Fruit fly (Drosophila melanogaster) whole organism, embryonic: ENCODE results near the gene trr.

Experiments used
- CG10147 ChIP-seq: fragments of 200-800 bp; sonication (Bioruptor generic); optimal IDR thresholded peaks from 2 replicates; lab custom pipeline; 2019; ENCODE audit warnings: missing biosample characterization, mild to moderate bottlenecking, missing genetic modification characterization, moderate library complexity
- CG10209 ChIP-seq: fragments of 200-800 bp; sonication (Bioruptor generic); optimal IDR thresholded peaks from 3 replicates; lab custom pipeline; 2017; ENCODE audit warnings: missing biosample characterization, mild to moderate bottlenecking, missing genetic modification characterization, missing genetic modification reagents
- CG10979 ChIP-seq: fragments of 200-800 bp; sonication (Bioruptor generic); optimal IDR thresholded peaks from 2 replicates; lab custom pipeline; 2018; ENCODE audit warnings: missing biosample characterization, mild to moderate bottlenecking, missing genetic modification characterization, moderate library complexity
- CG11695 ChIP-seq: fragments of 200-800 bp; sonication (Bioruptor generic); IDR thresholded peaks from 3 replicates; pipeline ENCODE4 v1.3.6; 2022; ENCODE audit warnings: missing biosample characterization, missing genetic modification characterization
- CG12942 ChIP-seq: fragments of 200-800 bp; sonication (Bioruptor generic); optimal IDR thresholded peaks from 3 replicates; lab custom pipeline; 2016; ENCODE audit warnings: missing biosample characterization, missing genetic modification characterization
- CG13123 ChIP-seq: fragments of 200-800 bp; sonication (Bioruptor generic); optimal IDR thresholded peaks from 2 replicates; lab custom pipeline; 2016; ENCODE audit warnings: missing biosample characterization, missing genetic modification characterization
- CG14667 ChIP-seq: fragments of 200-800 bp; sonication (Bioruptor generic); IDR thresholded peaks from 2 replicates; pipeline ENCODE4 v1.3.6; 2022; ENCODE audit warnings: missing biosample characterization, missing genetic modification characterization
- CG14860 ChIP-seq: fragments of 200-800 bp; sonication (Bioruptor generic); IDR thresholded peaks from 3 replicates; pipeline ENCODE4 v1.3.6; 2022; ENCODE audit warnings: missing biosample characterization, missing genetic modification characterization; ENCODE audit not compliant: partially characterized antibody
- CG15073 ChIP-seq: fragments of 200-800 bp; sonication (Bioruptor generic); optimal IDR thresholded peaks from 2 replicates; lab custom pipeline; 2016; ENCODE audit warnings: missing biosample characterization, missing genetic modification characterization
- CG16863 ChIP-seq: fragments of 200-800 bp; sonication (Bioruptor generic); optimal IDR thresholded peaks from 3 replicates; lab custom pipeline; 2016; ENCODE audit warnings: missing biosample characterization, missing genetic modification characterization
- CG17829 ChIP-seq: fragments of 200-800 bp; optimal IDR thresholded peaks from 2 replicates; lab custom pipeline; 2019; ENCODE audit warnings: missing biosample characterization, mild to moderate bottlenecking, missing genetic modification characterization, moderate library complexity
- CG30020 ChIP-seq: fragments of 200-800 bp; optimal IDR thresholded peaks from 2 replicates; lab custom pipeline; 2019; ENCODE audit warnings: missing biosample characterization, mild to moderate bottlenecking, missing genetic modification characterization, moderate library complexity
- CG30403 ChIP-seq: fragments of 200-800 bp; sonication (Bioruptor generic); optimal IDR thresholded peaks from 3 replicates; lab custom pipeline; 2016; ENCODE audit warnings: missing biosample characterization, missing genetic modification characterization
- CG33213 ChIP-seq: fragments of 200-800 bp; sonication (Bioruptor generic); optimal IDR thresholded peaks from 3 replicates; lab custom pipeline; 2016; ENCODE audit warnings: missing biosample characterization, missing genetic modification characterization
- CG3847 ChIP-seq: fragments of 200-800 bp; sonication (Bioruptor generic); IDR thresholded peaks from 2 replicates; pipeline ENCODE4 v1.3.6; 2022; ENCODE audit warnings: missing biosample characterization, missing genetic modification characterization
- CG4730 ChIP-seq: fragments of 200-800 bp; sonication (Bioruptor generic); IDR thresholded peaks from 2 replicates; pipeline ENCODE4 v1.3.6; 2022; ENCODE audit warnings: missing biosample characterization, missing genetic modification characterization
- CG4854 ChIP-seq: fragments of 200-800 bp; sonication (Bioruptor generic); optimal IDR thresholded peaks from 2 replicates; lab custom pipeline; 2016; ENCODE audit warnings: missing biosample characterization, missing genetic modification characterization, inconsistent platforms
- CG5245 ChIP-seq: fragments of 200-800 bp; sonication (Bioruptor generic); optimal IDR thresholded peaks from 3 replicates; lab custom pipeline; 2016; ENCODE audit warnings: missing biosample characterization, missing genetic modification characterization
- CG6791 ChIP-seq: fragments of 200-800 bp; sonication (Bioruptor generic); IDR thresholded peaks from 3 replicates; pipeline ENCODE4 v1.3.6; 2022; ENCODE audit warnings: missing biosample characterization, missing genetic modification characterization; ENCODE audit not compliant: partially characterized antibody
- CG8290 ChIP-seq, 3 experiments: fragments of 200-800 bp; sonication (Bioruptor generic); optimal IDR thresholded peaks; 2 replicates each; lab custom pipeline; 2016 to 2019; ENCODE audit warnings: missing biosample characterization in 3 of 3, missing genetic modification characterization in 3 of 3, mild to moderate bottlenecking in 2 of 3, moderate library complexity in 1 of 3
- D ChIP-seq, 2 experiments: fragments of 200-800 bp in 1 of 2; fragments of >200 bp in 1 of 2; sonication (Bioruptor generic) in 1 of 2; optimal IDR thresholded peaks; 2 replicates in 1 of 2; 3 replicates in 1 of 2; lab custom pipeline; 2017; ENCODE audit warnings: mild to moderate bottlenecking in 1 of 2, missing biosample characterization in 1 of 2, missing genetic modification characterization in 1 of 2, missing genetic modification reagents in 1 of 2
- D19A ChIP-seq: fragments of 200-800 bp; optimal IDR thresholded peaks from 3 replicates; lab custom pipeline; 2019; ENCODE audit warnings: missing biosample characterization, mild to moderate bottlenecking, missing genetic modification characterization, moderate library complexity
- Fer2 ChIP-seq: fragments of 200-800 bp; sonication (Bioruptor generic); optimal IDR thresholded peaks from 2 replicates; lab custom pipeline; 2018; ENCODE audit warnings: missing biosample characterization, mild to moderate bottlenecking, missing genetic modification characterization, moderate library complexity
- Hsf ChIP-seq: fragments of 200-800 bp; sonication (Bioruptor generic); optimal IDR thresholded peaks from 3 replicates; lab custom pipeline; 2016; ENCODE audit warnings: missing biosample characterization, missing genetic modification characterization
- Nf-YA ChIP-seq: fragments of 200-800 bp; sonication (Bioruptor generic); IDR thresholded peaks from 2 replicates; pipeline ENCODE4 v1.3.6; 2022; ENCODE audit warnings: missing biosample characterization, missing genetic modification characterization
- Six4 ChIP-seq: fragments of 200-800 bp; sonication (Bioruptor generic); optimal IDR thresholded peaks from 2 replicates; lab custom pipeline; 2016; ENCODE audit warnings: missing biosample characterization, missing genetic modification characterization
- Xrp1 ChIP-seq: fragments of 200-800 bp; sonication (Bioruptor generic); IDR thresholded peaks from 2 replicates; pipeline ENCODE4 v1.3.6; 2022; ENCODE audit warnings: missing biosample characterization, missing genetic modification characterization
- chif ChIP-seq, 2 experiments: fragments of 200-800 bp; sonication (Bioruptor generic); optimal IDR thresholded peaks; 3 replicates each; lab custom pipeline; 2016; ENCODE audit warnings: missing biosample characterization in 2 of 2, missing genetic modification characterization in 2 of 2
- danr ChIP-seq: fragments of 200-800 bp; sonication (Bioruptor generic); IDR thresholded peaks from 2 replicates; pipeline ENCODE4 v1.3.6; 2022; ENCODE audit warnings: missing biosample characterization, missing genetic modification characterization
- esg ChIP-seq: fragments of 200-800 bp; sonication (Bioruptor generic); conservative IDR thresholded peaks from 2 replicates; pipeline ENCODE4 v1.3.6; 2022; ENCODE audit warnings: missing biosample characterization, missing genetic modification characterization
- fru ChIP-seq: fragments of >200 bp; optimal IDR thresholded peaks from 2 replicates; lab custom pipeline; 2017
- gem ChIP-seq: fragments of 200-800 bp; sonication (Bioruptor generic); optimal IDR thresholded peaks from 2 replicates; lab custom pipeline; 2019; ENCODE audit warnings: missing biosample characterization, mild to moderate bottlenecking, missing genetic modification characterization, moderate library complexity
- jumu ChIP-seq: fragments of 200-800 bp; sonication (Bioruptor generic); optimal IDR thresholded peaks from 3 replicates; lab custom pipeline; 2016; ENCODE audit warnings: missing biosample characterization, missing genetic modification characterization
- lmd ChIP-seq: fragments of 200-800 bp; sonication (Bioruptor generic); IDR thresholded peaks from 2 replicates; pipeline ENCODE4 v1.3.6; 2022; ENCODE audit warnings: missing biosample characterization, missing genetic modification characterization
- lov ChIP-seq, 2 experiments: fragments of 200-800 bp in 1 of 2; fragments of >200 bp in 1 of 2; sonication (Bioruptor generic) in 1 of 2; IDR thresholded peaks in 1 of 2; optimal IDR thresholded peaks in 1 of 2; 2 replicates in 1 of 2; 3 replicates in 1 of 2; pipeline versions ENCODE4 v1.3.6 to Lab custom; 2017 to 2022; ENCODE audit warnings: missing biosample characterization in 1 of 2, missing genetic modification characterization in 1 of 2
- luna ChIP-seq: fragments of 200-800 bp; sonication (Bioruptor generic); optimal IDR thresholded peaks from 2 replicates; lab custom pipeline; 2016; ENCODE audit warnings: missing biosample characterization, missing genetic modification characterization
- nmo ChIP-seq: fragments of 200-800 bp; sonication (Bioruptor generic); optimal IDR thresholded peaks from 2 replicates; lab custom pipeline; 2018; ENCODE audit warnings: missing biosample characterization, mild to moderate bottlenecking, missing genetic modification characterization, moderate library complexity
- pan ChIP-seq, 4 experiments: fragments of >200 bp in 3 of 4; fragments of 200-800 bp in 1 of 4; sonication (Bioruptor generic) in 1 of 4; optimal IDR thresholded peaks in 3 of 4; IDR thresholded peaks in 1 of 4; 2 replicates each; pipeline versions ENCODE4 v1.3.6 to Lab custom; 2017 to 2022; ENCODE audit warnings: missing biosample characterization in 2 of 4, missing genetic modification characterization in 2 of 4, mixed read lengths in 1 of 4
- pros ChIP-seq: fragments of 200-800 bp; sonication (Bioruptor generic); optimal IDR thresholded peaks from 3 replicates; lab custom pipeline; 2019; ENCODE audit warnings: missing biosample characterization, mild to moderate bottlenecking, missing genetic modification characterization, moderate library complexity
- repo ChIP-seq: fragments of 200-800 bp; sonication (Bioruptor generic); optimal IDR thresholded peaks from 2 replicates; lab custom pipeline; 2016; ENCODE audit warnings: missing biosample characterization, missing genetic modification characterization
- sens-2 ChIP-seq: fragments of 200-800 bp; sonication (Bioruptor generic); IDR thresholded peaks from 2 replicates; pipeline ENCODE4 v1.3.6; 2022; ENCODE audit warnings: missing biosample characterization, missing genetic modification characterization
- shn ChIP-seq: fragments of 200-800 bp; sonication (Bioruptor generic); optimal IDR thresholded peaks from 3 replicates; lab custom pipeline; 2016; ENCODE audit warnings: missing biosample characterization, missing genetic modification characterization
- slbo ChIP-seq: fragments of 200-800 bp; sonication (Bioruptor generic); IDR thresholded peaks from 2 replicates; pipeline ENCODE4 v1.3.6; 2022; ENCODE audit warnings: missing biosample characterization, missing genetic modification characterization
- sna ChIP-seq: fragments of 200-800 bp; sonication (Bioruptor generic); IDR thresholded peaks from 2 replicates; pipeline ENCODE4 v1.3.6; 2022; ENCODE audit warnings: missing biosample characterization, missing genetic modification characterization; ENCODE audit not compliant: partially characterized antibody
- sqz ChIP-seq: fragments of 200-800 bp; sonication (Bioruptor generic); optimal IDR thresholded peaks from 3 replicates; lab custom pipeline; 2018; ENCODE audit warnings: missing biosample characterization, mild to moderate bottlenecking, missing genetic modification characterization
- sug ChIP-seq: fragments of 200-800 bp; optimal IDR thresholded peaks from 2 replicates; lab custom pipeline; 2019; ENCODE audit warnings: missing biosample characterization, mild to moderate bottlenecking, missing genetic modification characterization, moderate library complexity
- tio ChIP-seq: fragments of 200-800 bp; sonication (Bioruptor generic); optimal IDR thresholded peaks from 2 replicates; lab custom pipeline; 2017; ENCODE audit warnings: missing biosample characterization, missing genetic modification characterization, inconsistent platforms
- tll ChIP-seq, 2 experiments: fragments of 200-800 bp in 1 of 2; fragments of >200 bp in 1 of 2; sonication (Bioruptor generic) in 1 of 2; optimal IDR thresholded peaks; 2 replicates each; lab custom pipeline; 2017 to 2019; ENCODE audit warnings: missing biosample characterization in 2 of 2, missing genetic modification characterization in 2 of 2, mild to moderate bottlenecking in 1 of 2, moderate library complexity in 1 of 2

Gene trr

DNA sequence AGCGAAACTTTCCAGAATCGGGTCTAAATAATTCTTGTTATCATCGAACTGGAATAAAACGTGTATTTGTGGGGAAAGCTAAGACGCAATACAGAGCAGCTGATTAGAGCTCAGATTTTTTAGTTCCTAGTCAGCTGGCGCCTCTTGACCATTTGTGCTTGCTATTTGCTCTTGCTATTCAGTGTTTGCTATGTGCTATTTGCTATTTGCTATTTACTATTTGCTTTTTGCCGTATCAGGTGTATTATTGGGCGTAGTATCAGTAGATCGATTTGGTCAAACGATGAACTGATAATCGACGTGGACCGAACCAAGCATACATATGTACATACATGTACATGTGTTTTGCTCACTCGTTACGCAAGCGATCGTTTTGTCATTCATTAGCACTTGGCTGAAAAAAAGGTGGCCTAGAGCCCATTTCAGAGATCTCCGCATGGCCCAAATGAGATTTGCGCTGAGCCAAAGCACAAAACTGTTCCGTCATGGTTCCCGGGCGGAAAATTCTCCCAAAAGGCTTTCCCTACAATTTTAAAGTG is 44.3 kb downstream of the trr start (continued):
- TF ChIP-seq CG11695 (GFP tag; lab: Robert Waterston, UW): peak; percentile 65; the same call in 1 of the 3 replicates
- TF ChIP-seq gem: peak; percentile 63
- no peak for TF ChIP-seq CG8290 (GFP tag; optimal IDR thresholded peaks at IDR 0.05; lab: Kevin White, UChicago)
- peak in 1 of 2 experiments; percentile 85 for TF ChIP-seq CG8290 (tag; optimal IDR thresholded peaks at IDR 0.05; lab: Kevin White, UChicago)
- TF ChIP-seq sqz (GFP tag; lab: Kevin White, UChicago): no peak
- no peak for TF ChIP-seq tll (GFP tag; optimal IDR thresholded peaks at IDR 0.05; lab: Kevin White, UChicago)
- no peak for TF ChIP-seq pros (GFP tag; lab: Kevin White, UChicago)
- TF ChIP-seq CG30020: no peak
- no peak for TF ChIP-seq esg (GFP tag; lab: Robert Waterston, UW)
- TF ChIP-seq CG33213: peak; percentile 50
- TF ChIP-seq CG17829: no peak
- peak; percentile 54 for TF ChIP-seq CG12942 (GFP tag; lab: Kevin White, UChicago)
- no peak for TF ChIP-seq CG14667 (GFP tag; lab: Robert Waterston, UW)
- TF ChIP-seq luna (GFP tag; lab: Kevin White, UChicago): no peak
- TF ChIP-seq repo (GFP tag; lab: Kevin White, UChicago): peak; percentile 27
- TF ChIP-seq CG10209: peak; percentile 61
- peak; percentile 3 for TF ChIP-seq shn (GFP tag; lab: Kevin White, UChicago)
- peak; percentile 34; the same call in 1 of the 2 replicates for TF ChIP-seq Nf-YA (GFP tag; lab: Robert Waterston, UW)
- TF ChIP-seq jumu (GFP tag; lab: Kevin White, UChicago): no peak
- TF ChIP-seq Fer2 (tag; lab: Kevin White, UChicago): peak; percentile 3
- no peak for TF ChIP-seq fru (lab: Kevin White, UChicago)
- TF ChIP-seq pan (optimal IDR thresholded peaks at IDR 0.05; lab: Kevin White, UChicago): no peak
- TF ChIP-seq pan (GFP tag; optimal IDR thresholded peaks at IDR 0.05 in 1 of 2, IDR thresholded peaks at IDR 0.05 in 1 of 2): peak in 1 of 2 experiments; percentile 63
- no peak for TF ChIP-seq CG10147 (GFP tag; lab: Kevin White, UChicago)
- TF ChIP-seq lov (optimal IDR thresholded peaks at IDR 0.05; lab: Kevin White, UChicago): no peak
- TF ChIP-seq lov (GFP tag; IDR thresholded peaks at IDR 0.05; lab: Robert Waterston, UW): no peak
- no peak for TF ChIP-seq CG14860 (GFP tag; lab: Robert Waterston, UW)
- peak; percentile 52 for TF ChIP-seq slbo (GFP tag; lab: Robert Waterston, UW)
- peak; percentile 61 for TF ChIP-seq CG16863 (GFP tag; lab: Kevin White, UChicago)
- peak; percentile 49 for TF ChIP-seq CG13123 (GFP tag; lab: Kevin White, UChicago)
- peak; percentile 23; the same call in 1 of the 2 replicates for TF ChIP-seq CG3847
- TF ChIP-seq D (optimal IDR thresholded peaks at IDR 0.05; lab: Kevin White, UChicago): no peak
- TF ChIP-seq D (GFP tag; optimal IDR thresholded peaks at IDR 0.05; lab: Kevin White, UChicago): no peak
- TF ChIP-seq chif (GFP tag; optimal IDR thresholded peaks at IDR 0.05; lab: Kevin White, UChicago): peak in 1 of 2 experiments; percentile 66
- no peak for TF ChIP-seq lmd (GFP tag; lab: Robert Waterston, UW)
- TF ChIP-seq CG15073: no peak
- TF ChIP-seq CG6791: no peak
- no peak for TF ChIP-seq CG10979 (tag; lab: Kevin White, UChicago)
- TF ChIP-seq sens-2: no peak
- TF ChIP-seq tio (GFP tag; lab: Kevin White, UChicago): peak; percentile 60
- no peak for TF ChIP-seq CG5245 (GFP tag; lab: Kevin White, UChicago)
- TF ChIP-seq CG4854 (GFP tag; lab: Kevin White, UChicago): peak; percentile 13
- no peak for TF ChIP-seq sna (GFP tag; lab: Robert Waterston, UW)
- peak; percentile 61 for TF ChIP-seq sug
- TF ChIP-seq D19A: no peak
- no peak for TF ChIP-seq nmo (GFP tag; lab: Kevin White, UChicago)
- TF ChIP-seq Xrp1 (GFP tag; lab: Robert Waterston, UW): 0 out of 2 replicates have a peak, but pooled peaks have one; percentile 36
- TF ChIP-seq danr (GFP tag; lab: Robert Waterston, UW): no peak
- TF ChIP-seq Hsf (GFP tag; lab: Kevin White, UChicago): peak; percentile 3
- no peak for TF ChIP-seq Six4 (GFP tag; lab: Kevin White, UChicago)
- TF ChIP-seq CG4730 (GFP tag; lab: Robert Waterston, UW): no peak
- no peak for TF ChIP-seq CG30403 (GFP tag; lab: Kevin White, UChicago)
